Worm (Caenorhabditis elegans): ENCODE data around the gene bgnt-1.5.

DNA sequence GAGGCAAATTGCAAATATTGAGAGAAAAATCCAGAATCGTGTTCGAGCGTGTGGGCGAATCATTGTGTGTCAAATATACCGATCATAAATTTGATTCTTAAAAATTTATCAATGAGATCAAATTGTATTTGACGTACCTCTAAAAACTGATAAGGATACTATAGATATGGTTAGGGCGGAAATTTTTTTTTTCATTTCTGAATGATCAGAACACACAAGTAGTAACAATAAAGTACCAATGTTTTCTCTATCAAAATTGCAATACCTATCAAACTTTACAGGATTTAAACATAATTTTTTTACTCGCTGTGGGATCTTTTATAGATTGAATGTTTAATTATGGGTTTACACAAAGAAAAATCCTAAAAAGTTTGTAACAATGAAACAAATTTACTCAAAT is at the start of gene bgnt-1.5:
- TF ChIP-seq pqm-1 (tag; optimal IDR thresholded peaks at IDR 0.05) (no peak), ceh-24 (tag; optimal IDR thresholded peaks at IDR 0.05) (no peak), hlh-30 (tag; optimal IDR thresholded peaks at IDR 0.05; ENCODE audit: insufficient read depth) (no peak), ama-1 (optimal IDR thresholded peaks at IDR 0.05) (no peak), unc-86 (tag; optimal IDR thresholded peaks at IDR 0.05) (no peak), ceh-30 (tag; optimal IDR thresholded peaks at IDR 0.05) (no peak), eyg-1 (tag; optimal IDR thresholded peaks at IDR 0.05) (no peak), tbx-2 (tag; optimal IDR thresholded peaks at IDR 0.05) (no peak), K09A11.1 (tag; optimal IDR thresholded peaks at IDR 0.05; ENCODE audit: insufficient read depth) (no peak), pat-9 (tag; optimal IDR thresholded peaks at IDR 0.05) (no peak), nfya-1 (tag; optimal IDR thresholded peaks at IDR 0.05) (no peak)

Data from whole organism, late embryonic.